Worm (Caenorhabditis elegans) whole organism, early embryonic: Measurements from ENCODE around the gene T10D4.11.

Experiments
- B0310.2 ChIP-seq: sonication (generic microtip); optimal IDR thresholded peaks from 2 replicates; lab custom pipeline; 2016; ENCODE audit warnings: mild to moderate bottlenecking, missing genetic modification characterization, missing compliant biosample characterization
- ama-1 ChIP-seq: fragments of 150-350 bp; optimal IDR thresholded peaks from 2 replicates; lab custom pipeline; 2014
- flt-1 ChIP-seq: fragments of 200-800 bp; sonication (Bioruptor generic); IDR thresholded peaks from 2 replicates; pipeline ENCODE4 v1.3.6; 2022; ENCODE audit warnings: missing genetic modification characterization, missing compliant biosample characterization
- scrt-1 ChIP-seq: fragments of 200-800 bp; sonication (Bioruptor generic); IDR thresholded peaks from 2 replicates; pipeline ENCODE4 v1.3.6; 2022; ENCODE audit warnings: missing genetic modification characterization, missing compliant biosample characterization
- tra-4 ChIP-seq: sonication (generic microtip); optimal IDR thresholded peaks from 2 replicates; lab custom pipeline; 2017; ENCODE audit warnings: missing genetic modification characterization, missing compliant biosample characterization

DNA sequence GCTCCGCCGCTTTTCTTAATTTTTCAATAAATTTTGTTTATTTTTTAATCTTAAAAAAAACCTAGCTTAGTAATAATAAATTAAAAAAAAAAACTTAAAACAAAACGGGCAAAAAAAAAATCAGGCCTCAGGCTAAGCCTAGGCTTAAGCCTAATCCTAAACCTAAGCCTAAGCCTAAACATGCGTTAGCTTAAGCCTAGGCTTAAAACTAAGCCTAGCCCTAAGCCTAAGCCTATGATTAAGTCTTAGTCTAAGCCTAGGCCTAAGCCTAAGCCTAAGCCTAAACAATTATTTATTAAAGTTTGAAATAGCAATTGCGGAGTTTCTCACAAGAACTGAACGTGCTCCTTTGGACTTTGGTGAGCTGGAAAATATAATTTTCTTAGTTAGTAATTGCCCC is 14.1 kb downstream of the T10D4.11 start:
- TF ChIP-seq B0310.2: no peak
- TF ChIP-seq flt-1 (GFP tag; lab: Robert Waterston, UW): no peak
- TF ChIP-seq scrt-1 (GFP tag; lab: Robert Waterston, UW): no peak
- no peak for TF ChIP-seq ama-1 (lab: Kevin White, UChicago)
- TF ChIP-seq tra-4 (tag; lab: Kevin White, UChicago): no peak
